Worm (Caenorhabditis elegans) whole organism, L2 larva: ENCODE results near the gene Y57A10A.13.

Source experiments
- F13H6.1 ChIP-seq: sonication (generic microtip); optimal IDR thresholded peaks from 2 replicates; lab custom pipeline; 2016; ENCODE audit warnings: missing genetic modification characterization, missing compliant biosample characterization
- Y55F3AM.14 ChIP-seq: fragments of 200-800 bp; sonication (Bioruptor generic); optimal IDR thresholded peaks from 2 replicates; lab custom pipeline; 2018; ENCODE audit warnings: mild to moderate bottlenecking, missing genetic modification characterization, missing compliant biosample characterization
- ZK546.5 ChIP-seq: sonication (generic microtip); optimal IDR thresholded peaks from 2 replicates; lab custom pipeline; 2017; ENCODE audit warnings: missing biosample characterization, missing genetic modification characterization
- alr-1 ChIP-seq: fragments of 150-350 bp; optimal IDR thresholded peaks from 2 replicates; lab custom pipeline; 2014; ENCODE audit warnings: missing biosample characterization, missing genetic modification characterization
- aly-2 ChIP-seq: fragments of 150-350 bp; optimal IDR thresholded peaks from 2 replicates; lab custom pipeline; 2014; ENCODE audit warnings: missing biosample characterization, missing genetic modification characterization
- ceh-16 ChIP-seq: fragments of 150-350 bp; optimal IDR thresholded peaks from 2 replicates; lab custom pipeline; 2014; ENCODE audit warnings: missing biosample characterization, missing genetic modification characterization
- ceh-82 ChIP-seq: fragments of 150-350 bp; optimal IDR thresholded peaks from 2 replicates; lab custom pipeline; 2014; ENCODE audit warnings: missing biosample characterization, missing genetic modification characterization
- crh-2 ChIP-seq: sonication (generic microtip); optimal IDR thresholded peaks from 2 replicates; lab custom pipeline; 2017; ENCODE audit warnings: missing biosample characterization, missing genetic modification characterization
- dmd-4 ChIP-seq: sonication (generic microtip); optimal IDR thresholded peaks from 2 replicates; lab custom pipeline; 2017; ENCODE audit warnings: missing biosample characterization, missing genetic modification characterization
- egl-27 ChIP-seq: sonication (generic microtip); optimal IDR thresholded peaks from 3 replicates; lab custom pipeline; 2017; ENCODE audit warnings: missing biosample characterization, missing genetic modification reagents, missing genetic modification characterization
- elt-1 ChIP-seq: fragments of 150-350 bp; optimal IDR thresholded peaks from 2 replicates; lab custom pipeline; 2014; ENCODE audit warnings: missing biosample characterization, missing genetic modification characterization
- gmeb-1 ChIP-seq: fragments of 150-350 bp; optimal IDR thresholded peaks from 2 replicates; lab custom pipeline; 2014; ENCODE audit warnings: missing biosample characterization, missing genetic modification characterization
- lin-39 ChIP-seq: fragments of 150-350 bp; optimal IDR thresholded peaks from 2 replicates; lab custom pipeline; 2014; ENCODE audit warnings: missing biosample characterization, missing genetic modification reagents, missing genetic modification characterization
- lsy-2 ChIP-seq, 2 experiments: fragments of 150-350 bp in 1 of 2; sonication (generic microtip) in 1 of 2; optimal IDR thresholded peaks; 2 replicates each; lab custom pipeline; 2014 to 2017; ENCODE audit warnings: missing biosample characterization in 2 of 2, missing genetic modification characterization in 2 of 2
- mab-5 ChIP-seq: fragments of 150-350 bp; optimal IDR thresholded peaks from 2 replicates; lab custom pipeline; 2014; ENCODE audit warnings: missing biosample characterization, missing genetic modification characterization
- mbf-1 ChIP-seq: sonication (generic microtip); optimal IDR thresholded peaks from 2 replicates; lab custom pipeline; 2017; ENCODE audit warnings: missing biosample characterization, missing genetic modification characterization
- mdl-1 ChIP-seq, 2 experiments: fragments of 150-350 bp in 1 of 2; sonication (generic microtip) in 1 of 2; optimal IDR thresholded peaks; 2 replicates each; lab custom pipeline; 2017; ENCODE audit warnings: missing biosample characterization in 2 of 2, missing genetic modification characterization in 2 of 2
- nhr-10 ChIP-seq: sonication (generic microtip); optimal IDR thresholded peaks from 2 replicates; lab custom pipeline; 2017; ENCODE audit warnings: missing biosample characterization, missing genetic modification characterization
- nhr-11 ChIP-seq: fragments of 150-350 bp; optimal IDR thresholded peaks from 2 replicates; lab custom pipeline; 2014; ENCODE audit warnings: missing biosample characterization, missing genetic modification characterization
- nhr-12 ChIP-seq: fragments of 150-350 bp; optimal IDR thresholded peaks from 2 replicates; lab custom pipeline; 2014; ENCODE audit warnings: missing biosample characterization, missing genetic modification characterization
- nhr-21 ChIP-seq: fragments of 150-350 bp; optimal IDR thresholded peaks from 2 replicates; lab custom pipeline; 2014; ENCODE audit warnings: missing biosample characterization, missing genetic modification characterization
- nhr-237 ChIP-seq: fragments of 150-350 bp; optimal IDR thresholded peaks from 2 replicates; lab custom pipeline; 2014; ENCODE audit warnings: missing biosample characterization, missing genetic modification characterization
- nhr-25 ChIP-seq: fragments of 150-350 bp; sonication (generic microtip); optimal IDR thresholded peaks from 3 replicates; lab custom pipeline; 2014; ENCODE audit warnings: missing biosample characterization, missing genetic modification characterization
- nhr-6 ChIP-seq: fragments of 150-350 bp; optimal IDR thresholded peaks from 2 replicates; lab custom pipeline; 2014; ENCODE audit warnings: missing biosample characterization, missing genetic modification characterization
- peb-1 ChIP-seq: fragments of 150-350 bp; optimal IDR thresholded peaks from 2 replicates; lab custom pipeline; 2014; ENCODE audit warnings: missing biosample characterization, missing genetic modification characterization
- skn-1 ChIP-seq: sonication (generic microtip); optimal IDR thresholded peaks from 2 replicates; lab custom pipeline; 2017; ENCODE audit warnings: missing biosample characterization, missing genetic modification characterization
- sma-3 ChIP-seq: sonication (generic microtip); optimal IDR thresholded peaks from 2 replicates; lab custom pipeline; 2016; ENCODE audit warnings: missing genetic modification reagents, missing genetic modification characterization, missing compliant biosample characterization
- sma-9 ChIP-seq, 2 experiments: fragments of 150-350 bp in 1 of 2; sonication (generic microtip) in 1 of 2; optimal IDR thresholded peaks; 2 replicates each; lab custom pipeline; 2014 to 2016; ENCODE audit warnings: missing genetic modification characterization in 2 of 2, mild to moderate bottlenecking in 1 of 2, missing biosample characterization in 1 of 2, missing compliant biosample characterization in 1 of 2, missing genetic modification reagents in 1 of 2, moderate library complexity in 1 of 2
- snpc-4 ChIP-seq: fragments of 150-350 bp; optimal IDR thresholded peaks from 2 replicates; lab custom pipeline; 2014; ENCODE audit warnings: missing biosample characterization, missing genetic modification characterization
- unc-62 ChIP-seq: fragments of 150-350 bp; optimal IDR thresholded peaks from 2 replicates; lab custom pipeline; 2014; ENCODE audit warnings: missing biosample characterization, missing genetic modification reagents, missing genetic modification characterization
- zag-1 ChIP-seq: fragments of 150-350 bp; optimal IDR thresholded peaks from 2 replicates; lab custom pipeline; 2014; ENCODE audit warnings: missing biosample characterization, missing genetic modification characterization
- ztf-11 ChIP-seq: sonication (generic microtip); optimal IDR thresholded peaks from 2 replicates; lab custom pipeline; 2017; ENCODE audit warnings: missing biosample characterization, missing genetic modification characterization

The Y57A10A.13 gene

DNA sequence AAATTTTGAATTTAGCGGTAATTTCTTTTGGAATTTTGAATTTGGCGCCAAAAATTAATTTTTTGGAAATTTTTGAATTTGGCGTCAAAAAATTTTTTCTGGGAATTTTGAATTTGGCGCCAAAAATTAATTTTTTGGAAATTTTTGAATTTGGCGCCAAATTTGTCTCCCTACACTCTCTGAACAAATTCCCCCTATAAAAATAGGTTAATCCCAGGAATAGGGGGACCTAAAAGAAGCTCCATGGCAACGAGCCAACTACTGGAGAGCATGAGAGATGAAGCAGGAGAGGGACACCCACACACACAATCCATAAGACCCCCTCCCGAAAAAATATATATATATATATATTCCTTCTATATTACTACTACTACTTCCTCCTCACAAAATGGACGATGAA, 18.2 kb upstream of the Y57A10A.13 start, which contains the start of gene aqp-12:
TSS of gene aqp-12 (plus strand) at position 301 of the 400 bp plus-strand sequence.
- TF ChIP-seq alr-1 (tag; lab: Kevin White, UChicago) = no peak

DNA sequence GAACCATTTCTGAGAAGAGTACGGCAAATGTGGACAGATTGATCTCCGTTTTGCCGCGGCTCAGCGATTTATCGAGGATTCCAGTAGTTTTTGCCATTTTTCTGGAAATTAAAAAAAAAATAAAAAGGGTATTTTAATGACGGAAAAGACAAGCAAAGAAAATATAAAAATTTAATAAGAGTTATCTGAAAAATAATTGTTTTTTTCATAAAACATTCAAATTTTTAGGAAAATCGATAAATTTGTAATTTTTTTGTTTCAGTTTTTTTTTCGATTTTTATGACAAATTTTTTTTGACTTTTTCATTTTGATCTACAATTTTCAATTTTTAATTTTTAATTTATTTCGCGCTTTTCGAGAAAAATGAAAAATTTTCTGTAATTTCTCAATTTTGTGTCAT, 17.6 kb upstream of the Y57A10A.13 start, which contains the start of gene trpp-5:
TSS of gene trpp-5 (minus strand) at position 101 of the 400 bp plus-strand sequence.
- no peak for TF ChIP-seq lsy-2 (tag; optimal IDR thresholded peaks at IDR 0.05; lab: Kevin White, UChicago)
- no peak for TF ChIP-seq mab-5 (tag; lab: Kevin White, UChicago)
- no peak for TF ChIP-seq nhr-25 (tag; lab: Kevin White, UChicago)
- TF ChIP-seq crh-2 (tag; lab: Kevin White, UChicago) = no peak
- TF ChIP-seq mbf-1 (tag; lab: Kevin White, UChicago) = no peak
- TF ChIP-seq sma-9 (GFP tag; optimal IDR thresholded peaks at IDR 0.05; lab: Kevin White, UChicago) = no peak
- TF ChIP-seq sma-9 (tag; optimal IDR thresholded peaks at IDR 0.05; lab: Kevin White, UChicago) = no peak
- no peak for TF ChIP-seq nhr-12 (tag; lab: Kevin White, UChicago)
- no peak for TF ChIP-seq nhr-11
- TF ChIP-seq F13H6.1 (tag; lab: Kevin White, UChicago) = no peak
- no peak for TF ChIP-seq peb-1 (tag; lab: Kevin White, UChicago)
- TF ChIP-seq ceh-16 (tag; lab: Kevin White, UChicago) = no peak
- no peak for TF ChIP-seq unc-62 (GFP tag; lab: Kevin White, UChicago)
- no peak for TF ChIP-seq skn-1 (tag; lab: Kevin White, UChicago)
- TF ChIP-seq, all 48 proteins: peak for 0

DNA sequence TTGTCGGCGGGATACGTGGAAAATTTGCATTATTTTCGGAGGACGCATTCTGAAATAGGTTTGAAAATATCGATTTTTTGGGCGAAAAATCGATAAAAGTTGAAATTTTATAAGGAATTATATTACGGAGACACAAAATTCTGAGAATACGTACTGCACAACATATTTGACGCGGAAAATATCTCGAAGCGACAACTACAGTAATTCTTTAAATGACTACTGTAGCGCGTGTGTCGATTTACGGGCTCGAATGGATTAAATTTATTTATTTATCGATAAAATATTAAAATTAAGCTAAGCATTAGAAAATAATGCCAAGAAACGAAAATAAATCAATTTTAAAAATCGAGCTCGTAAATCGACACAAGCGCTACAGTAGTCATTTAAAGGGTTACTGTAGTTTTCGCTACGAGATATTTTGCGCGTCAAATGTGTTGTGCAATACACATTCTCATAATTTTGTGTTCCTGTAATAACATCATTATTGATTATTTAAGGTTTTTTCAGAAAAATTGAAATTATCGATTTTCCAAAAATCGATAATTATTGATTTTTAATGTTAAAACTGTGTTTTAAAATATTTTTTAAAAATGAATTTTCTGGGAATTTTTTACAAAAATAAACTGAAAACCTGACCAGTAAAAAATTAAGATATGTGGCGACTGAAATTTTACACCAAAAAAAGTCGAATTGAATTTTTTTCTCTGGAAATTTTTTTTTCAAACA, 15.4 kb upstream of the Y57A10A.13 start, which contains the start of gene polg-1:
TSS of gene polg-1 (minus strand) at position 51 of the 726 bp plus-strand sequence.
- no peak for TF ChIP-seq peb-1 (tag; lab: Kevin White, UChicago)
- no peak for TF ChIP-seq aly-2
- TF ChIP-seq ZK546.5 = no peak
- TF ChIP-seq crh-2 (tag; lab: Kevin White, UChicago) = no peak
- no peak for TF ChIP-seq gmeb-1 (tag; lab: Kevin White, UChicago)
- no peak for TF ChIP-seq snpc-4
- TF ChIP-seq nhr-6 (tag; lab: Kevin White, UChicago) = no peak
- TF ChIP-seq lsy-2 (tag; optimal IDR thresholded peaks at IDR 0.05; lab: Kevin White, UChicago) = no peak
- TF ChIP-seq nhr-25 (tag; lab: Kevin White, UChicago) = no peak
- no peak for TF ChIP-seq unc-62 (GFP tag; lab: Kevin White, UChicago)
- TF ChIP-seq zag-1 = no peak
- no peak for TF ChIP-seq nhr-21 (tag; lab: Kevin White, UChicago)
- no peak for TF ChIP-seq Y55F3AM.14
- TF ChIP-seq egl-27 (tag; lab: Kevin White, UChicago) = no peak
- TF ChIP-seq F13H6.1 (tag; lab: Kevin White, UChicago) = no peak
- TF ChIP-seq sma-3 (GFP tag; lab: Kevin White, UChicago) = no peak
- no peak for TF ChIP-seq skn-1 (tag; lab: Kevin White, UChicago)
- TF ChIP-seq nhr-237 (tag; lab: Kevin White, UChicago) = no peak
- no peak for TF ChIP-seq ztf-11 (tag; lab: Kevin White, UChicago)

DNA sequence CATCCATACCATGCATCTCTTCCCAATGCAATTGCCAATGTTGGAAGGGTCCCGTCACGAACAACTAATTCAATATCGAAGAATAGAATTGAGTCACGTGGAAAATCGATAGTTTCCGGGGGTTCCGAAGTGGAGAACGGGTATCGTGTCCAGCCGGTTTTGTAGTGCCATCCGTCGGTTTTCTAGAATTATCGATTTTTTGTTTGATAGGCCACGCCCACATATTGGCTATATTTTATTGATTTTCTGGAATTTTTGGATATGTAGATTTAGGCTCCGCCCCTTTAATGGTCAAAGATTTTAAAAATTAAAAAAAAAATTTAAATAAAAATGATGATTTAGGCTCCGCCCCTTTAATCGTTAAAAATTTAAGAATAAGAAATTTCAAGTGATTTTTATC, 14.5 kb upstream of the Y57A10A.13 start:
- TF ChIP-seq mdl-1 (tag; optimal IDR thresholded peaks at IDR 0.05; lab: Kevin White, UChicago) (no peak), zag-1 (no peak), ceh-82 (tag; lab: Kevin White, UChicago) (no peak), F13H6.1 (tag; lab: Kevin White, UChicago) (no peak), nhr-10 (tag; lab: Kevin White, UChicago) (no peak), ztf-11 (tag; lab: Kevin White, UChicago) (no peak), elt-1 (no peak), dmd-4 (tag; lab: Kevin White, UChicago) (no peak), lsy-2 (tag; optimal IDR thresholded peaks at IDR 0.05; lab: Kevin White, UChicago) (no peak), unc-62 (GFP tag; lab: Kevin White, UChicago) (no peak), Y55F3AM.14 (no peak), ceh-16 (tag; lab: Kevin White, UChicago) (no peak), lin-39 (no peak), aly-2 (no peak), sma-9 (GFP tag; optimal IDR thresholded peaks at IDR 0.05; lab: Kevin White, UChicago) (no peak), sma-9 (tag; optimal IDR thresholded peaks at IDR 0.05; lab: Kevin White, UChicago) (no peak)

DNA sequence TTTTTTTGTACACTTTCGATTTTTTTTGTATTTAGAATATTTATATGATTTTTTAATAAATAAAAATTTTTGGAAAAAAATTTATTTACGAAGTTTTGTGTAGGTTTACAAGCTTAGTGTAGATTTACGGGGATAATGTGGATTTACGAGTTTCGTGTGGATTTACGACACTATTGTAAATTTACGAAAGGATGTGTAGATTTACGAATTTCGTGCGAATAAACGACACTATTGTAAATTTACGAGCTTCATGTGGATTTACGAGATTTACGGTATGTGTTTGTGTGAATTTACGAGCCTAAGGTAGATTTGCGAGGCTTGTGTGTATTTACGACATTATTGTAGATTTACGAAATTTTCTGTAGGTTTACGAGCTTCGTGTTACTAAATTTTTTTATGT, 4.5 kb upstream of the Y57A10A.13 start:
- TF ChIP-seq peb-1 (tag; lab: Kevin White, UChicago) (no peak), unc-62 (GFP tag; lab: Kevin White, UChicago) (no peak), ZK546.5 (no peak), mab-5 (tag; lab: Kevin White, UChicago) (no peak), ceh-82 (tag; lab: Kevin White, UChicago) (no peak), F13H6.1 (tag; lab: Kevin White, UChicago) (no peak), sma-9 (GFP tag; optimal IDR thresholded peaks at IDR 0.05; lab: Kevin White, UChicago) (no peak), sma-9 (tag; optimal IDR thresholded peaks at IDR 0.05; lab: Kevin White, UChicago) (no peak), dmd-4 (tag; lab: Kevin White, UChicago) (no peak)
